Worm (Caenorhabditis elegans): ENCODE results near the gene mrps-21.

mrps-21 gene

ce11 chrIV:4633393-4633792 is 25.9 kb downstream of the mrps-21 start, which contains the start of gene R105.1:
Gene R105.1 (plus strand): TSS chrIV:4633693.
- TF ChIP-seq ceh-40 (GFP tag; IDR thresholded peaks at IDR 0.05): no peak
- no peak for TF ChIP-seq aptf-2 (GFP tag; conservative IDR thresholded peaks at IDR 0.05)

ce11 chrIV:4623852-4624251 is 35.5 kb downstream of the mrps-21 start:
- TF ChIP-seq egrh-3 (GFP tag; IDR thresholded peaks at IDR 0.05) (peak; percentile 62; the same call in 1 of the 2 replicates), zfh-2 (GFP tag; conservative IDR thresholded peaks at IDR 0.05) (peak; percentile 84), ztf-18 (tag; optimal IDR thresholded peaks at IDR 0.05) (no peak)

ce11 chrIV:4613516-4613915 is 45.8 kb downstream of the mrps-21 start:
- TF ChIP-seq hsf-1 (GFP tag; IDR thresholded peaks at IDR 0.05) (no peak), pbrm-1 (GFP tag; IDR thresholded peaks at IDR 0.05) (no peak), akir-1 (GFP tag; optimal IDR thresholded peaks at IDR 0.05) (no peak), snpc-1.3 (tag; optimal IDR thresholded peaks at IDR 0.05; ENCODE audit: insufficient read depth) (no peak), sdz-38 (tag; optimal IDR thresholded peaks at IDR 0.05) (no peak), chd-7 (tag; optimal IDR thresholded peaks at IDR 0.05) (no peak), snpc-3.4 (tag; optimal IDR thresholded peaks at IDR 0.05) (no peak), lin-35 (GFP tag; optimal IDR thresholded peaks at IDR 0.05) (no peak), sptf-2 (GFP tag; optimal IDR thresholded peaks at IDR 0.05) (no peak)

ce11 chrIV:4612597-4612996 is 46.7 kb downstream of the mrps-21 start:
- no peak for TF ChIP-seq aptf-3 (GFP tag; IDR thresholded peaks at IDR 0.05)
- TF ChIP-seq ztf-25 (GFP tag; IDR thresholded peaks at IDR 0.05): no peak
- no peak for TF ChIP-seq ceh-40 (GFP tag; IDR thresholded peaks at IDR 0.05)
- no peak for TF ChIP-seq lsy-27 (tag; optimal IDR thresholded peaks at IDR 0.05; ENCODE audit: borderline replicate concordance, insufficient read depth)
- no peak for TF ChIP-seq die-1 (tag; optimal IDR thresholded peaks at IDR 0.05)
- TF ChIP-seq pbrm-1 (GFP tag; IDR thresholded peaks at IDR 0.05): no peak
- no peak for TF ChIP-seq ZK185.1 (tag; optimal IDR thresholded peaks at IDR 0.05; ENCODE audit: poor library complexity, severe bottlenecking)
- TF ChIP-seq Y67H2A.10 (GFP tag; conservative IDR thresholded peaks at IDR 0.05): no peak
- TF ChIP-seq Y53G8AR.9 (GFP tag; conservative IDR thresholded peaks at IDR 0.05): no peak
- no peak for TF ChIP-seq nfya-1 (tag; optimal IDR thresholded peaks at IDR 0.05; ENCODE audit: borderline replicate concordance, insufficient read depth)
- TF ChIP-seq nfyb-1 (GFP tag; IDR thresholded peaks at IDR 0.05): no peak
- no peak for TF ChIP-seq F37B4.10 (GFP tag; IDR thresholded peaks at IDR 0.05)

- no peak for TF ChIP-seq sea-2 (GFP tag; IDR thresholded peaks at IDR 0.05)
- TF ChIP-seq dpff-1 (tag; optimal IDR thresholded peaks at IDR 0.05): no peak
- TF ChIP-seq F37B4.10 (GFP tag; IDR thresholded peaks at IDR 0.05): no peak
- TF ChIP-seq hrde-1 (tag; optimal IDR thresholded peaks at IDR 0.05; ENCODE audit: borderline replicate concordance): no peak
- no peak for TF ChIP-seq ccch-3 (GFP tag; optimal IDR thresholded peaks at IDR 0.05)
- no peak for TF ChIP-seq T07F8.4 (tag; optimal IDR thresholded peaks at IDR 0.05)
- no peak for TF ChIP-seq hmg-20 (GFP tag; IDR thresholded peaks at IDR 0.05)
- no peak for TF ChIP-seq nfya-1 (tag; optimal IDR thresholded peaks at IDR 0.05; ENCODE audit: borderline replicate concordance, insufficient read depth)
- TF ChIP-seq zfh-2 (GFP tag; conservative IDR thresholded peaks at IDR 0.05): no peak
- no peak for TF ChIP-seq ztf-28 (GFP tag; IDR thresholded peaks at IDR 0.05)
- no peak for TF ChIP-seq sdz-38 (tag; optimal IDR thresholded peaks at IDR 0.05)
- no peak for TF ChIP-seq dpl-1 (GFP tag; optimal IDR thresholded peaks at IDR 0.05)
- no peak for TF ChIP-seq C17E4.6 (GFP tag; IDR thresholded peaks at IDR 0.05)
- TF ChIP-seq atf-7 (tag; optimal IDR thresholded peaks at IDR 0.05): no peak
- TF ChIP-seq mxl-1 (tag; optimal IDR thresholded peaks at IDR 0.05): no peak
Observed at ce11 chrIV:4611740-4612139, 47.6 kb downstream of the mrps-21 start.
